Fruit fly (Drosophila melanogaster): ENCODE measurements around the gene CG10516.

- TF ChIP-seq N (GFP tag; optimal IDR thresholded peaks at IDR 0.05) (no peak), Hr78 (GFP tag; optimal IDR thresholded peaks at IDR 0.05) (no peak)
Measured at dm6 chr3L:16017528-16018250, 49.7 kb downstream of the CG10516 start.
